Worm (Caenorhabditis elegans): Measurements from ENCODE around the gene K05G3.2.

The K05G3.2 gene

ce11 chrX:16484681-16485080 is 10.0 kb upstream of the K05G3.2 start (continued):
- TF ChIP-seq lin-38 (GFP tag; IDR thresholded peaks at IDR 0.05) (no peak), nhr-10 (tag; optimal IDR thresholded peaks at IDR 0.05) (no peak), nhr-28 (tag; optimal IDR thresholded peaks at IDR 0.05) (no peak), mep-1 (tag; optimal IDR thresholded peaks at IDR 0.05) (peak; percentile 58), lim-7 (GFP tag; IDR thresholded peaks at IDR 0.05) (no peak), sdz-12 (GFP tag; optimal IDR thresholded peaks at IDR 0.05) (no peak), madf-5 (GFP tag; IDR thresholded peaks at IDR 0.05) (no peak), dmd-6 (GFP tag; IDR thresholded peaks at IDR 0.05) (peak; percentile 54), spr-3 (GFP tag; optimal IDR thresholded peaks at IDR 0.05) (no peak), F26F4.8 (GFP tag; conservative IDR thresholded peaks at IDR 0.05) (no peak), lin-1 (GFP tag; IDR thresholded peaks at IDR 0.05) (no peak), mxl-3 (GFP tag; optimal IDR thresholded peaks at IDR 0.05) (no peak), ZK546.5 (tag; optimal IDR thresholded peaks at IDR 0.05) (no peak), Y5F2A.4 (GFP tag; optimal IDR thresholded peaks at IDR 0.05) (no peak), hlh-11 (tag; optimal IDR thresholded peaks at IDR 0.05) (peak; percentile 36), tra-1 (GFP tag; IDR thresholded peaks at IDR 0.05) (peak; percentile 63; the same call in 1 of the 2 replicates), F49E8.2 (tag; optimal IDR thresholded peaks at IDR 0.05; ENCODE audit: borderline replicate concordance) (no peak), aha-1 (tag) (peak; percentile 47), daf-16 (GFP tag; optimal IDR thresholded peaks at IDR 0.05) (no peak), daf-16 (tag; optimal IDR thresholded peaks at IDR 0.05) (no peak), dve-1 (tag; optimal IDR thresholded peaks at IDR 0.05; ENCODE audit: insufficient read depth) (no peak), madf-9 (GFP tag; conservative IDR thresholded peaks at IDR 0.05) (no peak), fkh-10 (GFP tag; optimal IDR thresholded peaks at IDR 0.05) (peak; percentile 85)

- TF ChIP-seq mdt-29 (GFP tag; IDR thresholded peaks at IDR 0.05): no peak
- TF ChIP-seq aha-1 (tag): peak; percentile 79
These were observed 9.4 kb upstream of the K05G3.2 start for ce11 chrX:16485322-16485721.

- TF ChIP-seq nhr-77 (tag; optimal IDR thresholded peaks at IDR 0.05): no peak
- peak; percentile 48; the same call in 1 of the 2 replicates for TF ChIP-seq lin-1 (GFP tag; IDR thresholded peaks at IDR 0.05)
- TF ChIP-seq mdl-1 (tag; optimal IDR thresholded peaks at IDR 0.05): peak in 1 of 2 experiments; percentile 26
- TF ChIP-seq ctbp-1 (GFP tag; IDR thresholded peaks at IDR 0.05): 0 out of 2 replicates have a peak, but pooled peaks have one; percentile 38
- peak; percentile 84 for TF ChIP-seq dmd-6 (GFP tag; IDR thresholded peaks at IDR 0.05)
- no peak for TF ChIP-seq ceh-44 (GFP tag; IDR thresholded peaks at IDR 0.05)
- TF ChIP-seq hlh-30 (tag; optimal IDR thresholded peaks at IDR 0.05; ENCODE audit: insufficient read depth): no peak
- TF ChIP-seq unc-62 (GFP tag; optimal IDR thresholded peaks at IDR 0.05 in 1 of 2): peak in 1 of 2 experiments; percentile 45
- TF ChIP-seq unc-62 (tag; optimal IDR thresholded peaks at IDR 0.05): no peak
- TF ChIP-seq daf-16 (GFP tag; optimal IDR thresholded peaks at IDR 0.05): no peak
- TF ChIP-seq daf-16 (tag; optimal IDR thresholded peaks at IDR 0.05): no peak
- TF ChIP-seq mxl-2 (GFP tag; conservative IDR thresholded peaks at IDR 0.05): no peak
- no peak for TF ChIP-seq ZK546.5 (tag; optimal IDR thresholded peaks at IDR 0.05)
- peak; percentile 2 for TF ChIP-seq ces-1 (GFP tag; optimal IDR thresholded peaks at IDR 0.05)
- peak; percentile 76 for TF ChIP-seq pqm-1 (tag; optimal IDR thresholded peaks at IDR 0.05)
- TF ChIP-seq aha-1 (tag): peak; percentile 30
- no peak for TF ChIP-seq mxl-3 (GFP tag; optimal IDR thresholded peaks at IDR 0.05)
- TF ChIP-seq nhr-28 (tag; optimal IDR thresholded peaks at IDR 0.05): peak; percentile 43
These were observed 7.6 kb upstream of the K05G3.2 start, which contains the start of gene cah-3 for ce11 chrX:16487068-16487658. Gene cah-3, plus strand, starts transcription at chrX:16487481.

- TF ChIP-seq zip-11 (GFP tag; IDR thresholded peaks at IDR 0.05) (no peak), unc-62 (GFP tag; optimal IDR thresholded peaks at IDR 0.05 in 1 of 2) (peak in 1 of 2 experiments; percentile 90), unc-62 (tag; optimal IDR thresholded peaks at IDR 0.05) (no peak)
These were observed 4.0 kb upstream of the K05G3.2 start for ce11 chrX:16490753-16491152.
